Worm (Caenorhabditis elegans): ENCODE data around the gene unc-36.

unc-36 gene

ce11 chrIII:8226178-8226577 lies 25.2 kb upstream of the unc-36 start, which contains the start of gene rfs-1:
Gene rfs-1, plus strand, starts transcription at chrIII:8226478.
- TF ChIP-seq lin-32 (GFP tag; optimal IDR thresholded peaks at IDR 0.05) (no peak), mls-2 (tag; optimal IDR thresholded peaks at IDR 0.05) (no peak), nhr-2 (tag; optimal IDR thresholded peaks at IDR 0.05) (no peak), nhr-28 (tag; optimal IDR thresholded peaks at IDR 0.05) (no peak), elt-3 (tag; optimal IDR thresholded peaks at IDR 0.05) (no peak), snpc-4 (tag; optimal IDR thresholded peaks at IDR 0.05) (no peak), unc-62 (GFP tag; optimal IDR thresholded peaks at IDR 0.05) (no peak), ceh-39 (tag; optimal IDR thresholded peaks at IDR 0.05) (no peak), unc-120 (tag; optimal IDR thresholded peaks at IDR 0.05; ENCODE audit: poor library complexity, severe bottlenecking) (no peak), sem-2 (GFP tag; optimal IDR thresholded peaks at IDR 0.05) (no peak), lin-13 (tag; optimal IDR thresholded peaks at IDR 0.05) (no peak), ham-2 (GFP tag; optimal IDR thresholded peaks at IDR 0.05) (no peak), zip-8 (tag; optimal IDR thresholded peaks at IDR 0.05) (no peak), hlh-1 (tag; optimal IDR thresholded peaks at IDR 0.05) (no peak), ceh-43 (GFP tag; optimal IDR thresholded peaks at IDR 0.05) (no peak)

DNA sequence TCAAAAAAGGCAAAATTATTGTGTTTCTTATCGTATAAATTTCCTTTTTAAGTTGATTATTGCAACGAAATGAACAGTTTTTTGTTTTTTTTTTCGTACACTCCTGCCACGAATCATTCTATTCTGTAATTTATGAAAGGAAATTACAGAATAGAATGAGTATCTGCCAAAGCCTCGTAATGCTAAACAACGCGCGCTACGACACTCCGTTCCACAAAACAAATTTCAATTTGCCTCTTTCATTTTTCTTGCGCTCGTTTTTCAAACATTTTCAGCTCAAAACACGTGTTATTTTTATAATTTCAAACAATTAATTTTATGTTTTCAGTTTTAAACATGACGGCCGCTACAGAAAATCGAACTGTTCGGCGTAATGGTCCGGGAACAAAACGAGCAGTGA lies 23.8 kb upstream of the unc-36 start, which contains the start of gene mob-4:
TSS of gene mob-4 (plus strand) at position 329 of the 400 bp plus-strand sequence.
- TF ChIP-seq flh-1 (GFP tag; optimal IDR thresholded peaks at IDR 0.05) (no peak), drap-1 (GFP tag; optimal IDR thresholded peaks at IDR 0.05) (no peak), ceh-39 (tag; optimal IDR thresholded peaks at IDR 0.05) (no peak), ztf-11 (tag; optimal IDR thresholded peaks at IDR 0.05) (no peak)

DNA sequence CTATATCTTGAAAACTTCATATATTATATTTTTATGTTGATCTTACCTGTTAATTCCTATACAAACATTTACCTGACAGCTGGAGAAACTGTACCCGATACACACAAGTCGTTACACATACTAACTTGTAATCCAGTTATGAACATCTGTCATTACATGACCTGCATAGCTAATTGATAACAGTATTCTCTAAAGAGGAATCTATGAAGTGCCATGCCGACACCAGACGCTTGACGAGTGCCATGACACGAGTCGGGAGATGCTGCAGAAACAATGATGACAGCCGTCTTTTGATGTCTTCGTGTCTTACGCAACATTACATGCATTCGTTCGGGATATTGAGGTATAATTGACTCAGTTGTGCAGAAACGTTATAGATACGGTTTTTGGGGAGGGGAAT lies 19.1 kb upstream of the unc-36 start:
- peak; percentile 27 for TF ChIP-seq zip-8 (tag; optimal IDR thresholded peaks at IDR 0.05)
- TF ChIP-seq nhr-28 (tag; optimal IDR thresholded peaks at IDR 0.05): no peak
- TF ChIP-seq nhr-2 (tag; optimal IDR thresholded peaks at IDR 0.05): peak; percentile 31
- TF ChIP-seq cnd-1 (tag; optimal IDR thresholded peaks at IDR 0.05): no peak
- TF ChIP-seq lsy-2 (tag; optimal IDR thresholded peaks at IDR 0.05): no peak
- no peak for TF ChIP-seq lin-32 (GFP tag; optimal IDR thresholded peaks at IDR 0.05)
- no peak for TF ChIP-seq elt-1 (tag; optimal IDR thresholded peaks at IDR 0.05; ENCODE audit: borderline replicate concordance, insufficient read depth)
- no peak for TF ChIP-seq mab-5 (tag; optimal IDR thresholded peaks at IDR 0.05)
- TF ChIP-seq hlh-1 (tag; optimal IDR thresholded peaks at IDR 0.05): no peak

DNA sequence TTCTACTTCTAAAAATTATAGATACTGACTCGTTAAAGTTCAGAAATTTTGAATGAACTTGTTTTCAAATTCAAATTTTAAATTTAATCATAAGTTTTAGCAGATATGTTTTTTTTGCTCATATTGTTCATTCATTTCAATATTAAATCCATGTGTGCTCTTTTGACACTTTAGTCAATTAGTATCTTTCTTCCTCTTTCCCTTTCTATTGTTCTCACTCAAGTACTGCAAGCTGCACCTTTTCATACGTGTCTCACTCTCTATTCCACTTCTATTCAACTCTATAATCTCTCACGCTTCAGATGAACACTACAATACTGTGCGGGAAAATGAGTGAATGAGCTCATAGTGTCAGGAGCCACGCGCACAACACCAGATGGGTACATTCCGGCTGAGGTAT lies 16.9 kb upstream of the unc-36 start, which contains the start of gene C30A5.16:
TSS of gene C30A5.16 (plus strand) at position 301 of the 400 bp plus-strand sequence.
- TF ChIP-seq lsy-2 (tag; optimal IDR thresholded peaks at IDR 0.05): no peak
- TF ChIP-seq unc-62 (GFP tag; optimal IDR thresholded peaks at IDR 0.05): no peak
- TF ChIP-seq cnd-1 (tag; optimal IDR thresholded peaks at IDR 0.05): no peak
- no peak for TF ChIP-seq ham-2 (GFP tag; optimal IDR thresholded peaks at IDR 0.05)
- no peak for TF ChIP-seq nhr-237 (tag; optimal IDR thresholded peaks at IDR 0.05)
- no peak for TF ChIP-seq blmp-1 (tag; optimal IDR thresholded peaks at IDR 0.05)
- TF ChIP-seq hlh-1 (tag; optimal IDR thresholded peaks at IDR 0.05): no peak
- no peak for TF ChIP-seq ztf-11 (tag; optimal IDR thresholded peaks at IDR 0.05)
- no peak for TF ChIP-seq mep-1 (tag; optimal IDR thresholded peaks at IDR 0.05)
- TF ChIP-seq tbx-8 (GFP tag; optimal IDR thresholded peaks at IDR 0.05): no peak
- TF ChIP-seq nhr-76 (tag; optimal IDR thresholded peaks at IDR 0.05): no peak
- TF ChIP-seq elt-1 (tag; optimal IDR thresholded peaks at IDR 0.05; ENCODE audit: borderline replicate concordance, insufficient read depth): no peak
- no peak for TF ChIP-seq pha-4 (tag; optimal IDR thresholded peaks at IDR 0.05)
- no peak for TF ChIP-seq snpc-4 (tag; optimal IDR thresholded peaks at IDR 0.05)
- no peak for TF ChIP-seq drap-1 (GFP tag; optimal IDR thresholded peaks at IDR 0.05)
- TF ChIP-seq lin-13 (tag; optimal IDR thresholded peaks at IDR 0.05): no peak
- TF ChIP-seq nhr-2 (tag; optimal IDR thresholded peaks at IDR 0.05): no peak
- TF ChIP-seq flh-1 (GFP tag; optimal IDR thresholded peaks at IDR 0.05): no peak
- no peak for TF ChIP-seq lin-32 (GFP tag; optimal IDR thresholded peaks at IDR 0.05)

- no peak for TF ChIP-seq bed-3 (GFP tag; optimal IDR thresholded peaks at IDR 0.05)
- TF ChIP-seq nhr-12 (tag; optimal IDR thresholded peaks at IDR 0.05): no peak
- no peak for TF ChIP-seq ceh-39 (tag; optimal IDR thresholded peaks at IDR 0.05)
- TF ChIP-seq sptf-1 (tag; optimal IDR thresholded peaks at IDR 0.05): no peak
- no peak for TF ChIP-seq lin-13 (tag; optimal IDR thresholded peaks at IDR 0.05)
- TF ChIP-seq lsy-2 (tag; optimal IDR thresholded peaks at IDR 0.05): peak; percentile 55
These were observed 15.2 kb upstream of the unc-36 start, which contains the start of gene unc-86 for ce11 chrIII:8216224-8216623. Gene unc-86, minus strand, starts transcription at chrIII:8216336.
